Worm (Caenorhabditis elegans) whole organism, L1 larva: ENCODE data around the gene nid-1.

Experiments
- C04F5.9 ChIP-seq: sonication (generic microtip); optimal IDR thresholded peaks from 2 replicates; lab custom pipeline; 2016; ENCODE audit warnings: missing genetic modification characterization, missing compliant biosample characterization
- C34B4.2 ChIP-seq: sonication (generic microtip); optimal IDR thresholded peaks from 2 replicates; lab custom pipeline; 2017; ENCODE audit warnings: mild to moderate bottlenecking, missing genetic modification characterization, missing compliant biosample characterization
- aly-2 ChIP-seq: fragments of 150-350 bp; optimal IDR thresholded peaks from 2 replicates; lab custom pipeline; 2014; ENCODE audit warnings: missing biosample characterization, missing genetic modification characterization
- blmp-1 ChIP-seq: fragments of 150-350 bp; optimal IDR thresholded peaks from 2 replicates; lab custom pipeline; 2014; ENCODE audit warnings: missing biosample characterization, missing genetic modification characterization
- ceh-90 ChIP-seq: sonication (generic microtip); optimal IDR thresholded peaks from 2 replicates; lab custom pipeline; 2016; ENCODE audit warnings: missing genetic modification characterization, missing compliant biosample characterization
- dsc-1 ChIP-seq: sonication (generic microtip); optimal IDR thresholded peaks from 2 replicates; lab custom pipeline; 2016; ENCODE audit warnings: mild to moderate bottlenecking, missing genetic modification characterization, missing compliant biosample characterization
- efl-1 ChIP-seq, 4 experiments: fragments of 150-350 bp; optimal IDR thresholded peaks in 3 of 4; peaks in 1 of 4; 1 replicate in 1 of 4; 2 replicates in 3 of 4; lab custom pipeline; 2014; ENCODE audit warnings: missing biosample characterization in 2 of 4, missing genetic modification characterization in 2 of 4, missing genetic modification reagents in 2 of 4
- efl-3 ChIP-seq: fragments of 200-800 bp; sonication (Bioruptor generic); optimal IDR thresholded peaks from 2 replicates; lab custom pipeline; 2018; ENCODE audit warnings: mild to moderate bottlenecking, missing genetic modification characterization, missing compliant biosample characterization
- egl-13 ChIP-seq: sonication (generic microtip); optimal IDR thresholded peaks from 2 replicates; lab custom pipeline; 2016; ENCODE audit warnings: missing genotype, missing genetic modification reagents, missing genetic modification characterization, missing compliant biosample characterization
- elt-3 ChIP-seq, 6 experiments: fragments of 150-350 bp in 1 of 6; sonication (generic microtip); optimal IDR thresholded peaks; 2 replicates each; lab custom pipeline; 2017 to 2018; ENCODE audit warnings: missing biosample characterization in 6 of 6, missing genetic modification characterization in 6 of 6, inconsistent platforms in 1 of 6
- ets-5 ChIP-seq: fragments of 200-800 bp; sonication (Bioruptor generic); IDR thresholded peaks from 2 replicates; pipeline ENCODE4 v1.3.6; 2022; ENCODE audit warnings: missing genetic modification characterization, missing compliant biosample characterization
- fos-1 ChIP-seq: fragments of 150-350 bp; optimal IDR thresholded peaks from 2 replicates; lab custom pipeline; 2014; ENCODE audit warnings: missing biosample characterization, missing genetic modification characterization
- hlh-17 ChIP-seq: fragments of 200-800 bp; sonication (Bioruptor generic); optimal IDR thresholded peaks from 2 replicates; lab custom pipeline; 2018; ENCODE audit warnings: missing genetic modification characterization, mild to moderate bottlenecking, missing compliant biosample characterization, moderate library complexity, borderline replicate concordance
- isw-1 ChIP-seq: fragments of 200-800 bp; sonication (Bioruptor generic); IDR thresholded peaks from 2 replicates; pipeline ENCODE4 v1.3.6; 2022; ENCODE audit warnings: missing genetic modification characterization, missing compliant biosample characterization
- jun-1 ChIP-seq: fragments of 150-350 bp; optimal IDR thresholded peaks from 2 replicates; lab custom pipeline; 2014; ENCODE audit warnings: missing biosample characterization, missing genetic modification reagents, missing genetic modification characterization
- lin-13 ChIP-seq: fragments of 150-350 bp; optimal IDR thresholded peaks from 2 replicates; lab custom pipeline; 2014; ENCODE audit warnings: missing biosample characterization, missing genetic modification reagents, missing genetic modification characterization
- lin-14 ChIP-seq: fragments of 200-800 bp; sonication (Bioruptor generic); optimal IDR thresholded peaks from 2 replicates; lab custom pipeline; 2018; ENCODE audit warnings: mild to moderate bottlenecking, missing genetic modification characterization, moderate library complexity, missing compliant biosample characterization
- lin-15B ChIP-seq: fragments of 150-350 bp; sonication (generic microtip); optimal IDR thresholded peaks from 3 replicates; lab custom pipeline; 2014; ENCODE audit warnings: missing biosample characterization, missing genetic modification characterization
- lin-39 ChIP-seq: fragments of 150-350 bp; optimal IDR thresholded peaks from 2 replicates; lab custom pipeline; 2014; ENCODE audit warnings: missing biosample characterization, missing genetic modification reagents, missing genetic modification characterization
- lsy-2 ChIP-seq, 2 experiments: fragments of 150-350 bp; optimal IDR thresholded peaks; 2 replicates each; lab custom pipeline; 2014; ENCODE audit warnings: missing biosample characterization in 2 of 2, missing genetic modification characterization in 2 of 2
- mab-9 ChIP-seq: fragments of 200-800 bp; sonication (Bioruptor generic); IDR thresholded peaks from 2 replicates; pipeline ENCODE4 v1.3.6; 2022; ENCODE audit warnings: missing genetic modification reagents, missing genetic modification characterization, missing compliant biosample characterization
- mef-2 ChIP-seq: fragments of 150-350 bp; optimal IDR thresholded peaks from 2 replicates; lab custom pipeline; 2014; ENCODE audit warnings: missing biosample characterization, missing genetic modification characterization
- mep-1 ChIP-seq: fragments of 150-350 bp; optimal IDR thresholded peaks from 2 replicates; lab custom pipeline; 2014; ENCODE audit warnings: missing biosample characterization, missing genetic modification characterization
- nhr-28 ChIP-seq: fragments of 150-350 bp; optimal IDR thresholded peaks from 2 replicates; lab custom pipeline; 2014; ENCODE audit warnings: missing biosample characterization, missing genetic modification characterization
- nhr-47 ChIP-seq: sonication (generic microtip); optimal IDR thresholded peaks from 2 replicates; lab custom pipeline; 2016; ENCODE audit warnings: mild to moderate bottlenecking, missing genetic modification characterization, moderate library complexity, missing compliant biosample characterization
- nhr-71 ChIP-seq: sonication (generic microtip); optimal IDR thresholded peaks from 2 replicates; lab custom pipeline; 2016; ENCODE audit warnings: mild to moderate bottlenecking, missing genetic modification characterization, moderate library complexity, missing compliant biosample characterization
- nhr-76 ChIP-seq: sonication (generic microtip); optimal IDR thresholded peaks from 2 replicates; lab custom pipeline; 2017; ENCODE audit warnings: missing biosample characterization, missing genetic modification characterization
- nhr-77 ChIP-seq: fragments of 150-350 bp; optimal IDR thresholded peaks from 2 replicates; lab custom pipeline; 2014; ENCODE audit warnings: missing biosample characterization, missing genetic modification characterization
- nhr-84 ChIP-seq: sonication (generic microtip); optimal IDR thresholded peaks from 2 replicates; lab custom pipeline; 2017; ENCODE audit warnings: missing biosample characterization, missing genetic modification characterization
- pqm-1 ChIP-seq: sonication (generic microtip); optimal IDR thresholded peaks from 3 replicates; lab custom pipeline; 2017; ENCODE audit warnings: missing biosample characterization, missing genetic modification characterization
- rnt-1 ChIP-seq: sonication (generic microtip); optimal IDR thresholded peaks from 2 replicates; lab custom pipeline; 2016; ENCODE audit warnings: mild to moderate bottlenecking, missing genetic modification characterization, moderate library complexity, missing compliant biosample characterization
- snpc-4 ChIP-seq: fragments of 150-350 bp; optimal IDR thresholded peaks from 2 replicates; lab custom pipeline; 2014; ENCODE audit warnings: missing biosample characterization, missing genetic modification characterization
- sptf-1 ChIP-seq: fragments of 150-350 bp; optimal IDR thresholded peaks from 2 replicates; lab custom pipeline; 2014; ENCODE audit warnings: missing biosample characterization, missing genetic modification characterization
- sup-37 ChIP-seq: fragments of 200-800 bp; sonication (Bioruptor generic); optimal IDR thresholded peaks from 2 replicates; lab custom pipeline; 2018; ENCODE audit warnings: mild to moderate bottlenecking, missing genetic modification characterization, missing compliant biosample characterization
- tbx-2 ChIP-seq: sonication (generic microtip); optimal IDR thresholded peaks from 2 replicates; lab custom pipeline; 2016; ENCODE audit warnings: missing genetic modification characterization, missing compliant biosample characterization
- unc-86 ChIP-seq: sonication (generic microtip); optimal IDR thresholded peaks from 2 replicates; lab custom pipeline; 2016; ENCODE audit warnings: missing genetic modification characterization, missing compliant biosample characterization

nid-1 gene

ce11 chrV:12879349-12879748, 30.6 kb upstream of the nid-1 start:
- TF ChIP-seq blmp-1 (tag; lab: Kevin White, UChicago): peak; percentile 51
- TF ChIP-seq nhr-28: no peak

- TF ChIP-seq hlh-17 (GFP tag; lab: Kevin White, UChicago): no peak
- TF ChIP-seq efl-1 (optimal IDR thresholded peaks at IDR 0.05; lab: Kevin White, UChicago): no peak
- TF ChIP-seq efl-1 (GFP tag; optimal IDR thresholded peaks at IDR 0.05 in 1 of 2; lab: Kevin White, UChicago): peak in 1 of 2 experiments; percentile 85
These were observed 28.5 kb upstream of the nid-1 start for ce11 chrV:12881396-12881795.

- no peak for TF ChIP-seq ets-5 (GFP tag; lab: Robert Waterston, UW)
- no peak for TF ChIP-seq efl-1 (optimal IDR thresholded peaks at IDR 0.05; lab: Kevin White, UChicago)
- TF ChIP-seq efl-1 (GFP tag; optimal IDR thresholded peaks at IDR 0.05 in 1 of 2; lab: Kevin White, UChicago): peak in 1 of 2 experiments; percentile 63
These were observed 27.5 kb upstream of the nid-1 start for ce11 chrV:12882370-12882769.

- TF ChIP-seq nhr-77 (no peak), mef-2 (tag; lab: Kevin White, UChicago) (no peak), aly-2 (tag; lab: Kevin White, UChicago) (no peak), hlh-17 (GFP tag; lab: Kevin White, UChicago) (no peak), mep-1 (tag; lab: Kevin White, UChicago) (no peak), C04F5.9 (no peak), sptf-1 (tag; lab: Kevin White, UChicago) (no peak), lsy-2 (tag; optimal IDR thresholded peaks at IDR 0.05; lab: Kevin White, UChicago) (no peak), nhr-76 (tag; lab: Kevin White, UChicago) (no peak), mab-9 (GFP tag; lab: Robert Waterston, UW) (no peak), elt-3 (tag; optimal IDR thresholded peaks at IDR 0.05; lab: Kevin White, UChicago) (no peak), unc-86 (no peak), lin-39 (tag; lab: Kevin White, UChicago) (no peak), pqm-1 (no peak), egl-13 (tag; lab: Kevin White, UChicago) (no peak), lin-15B (tag; lab: Kevin White, UChicago) (no peak), ceh-90 (no peak)
These were observed 24.0 kb upstream of the nid-1 start, which contains the start of gene glb-24 for ce11 chrV:12885860-12886259. glb-24 (minus strand) TSS chrV:12885960.

ce11 chrV:12895772-12896171, 14.1 kb upstream of the nid-1 start, which contains the start of gene ttbk-7:
ttbk-7 (minus strand) TSS chrV:12895872.
- TF ChIP-seq nhr-28: no peak
- TF ChIP-seq dsc-1: peak; percentile 57
- TF ChIP-seq sup-37 (GFP tag; lab: Kevin White, UChicago): no peak
- TF ChIP-seq efl-3 (GFP tag; lab: Kevin White, UChicago): no peak
- TF ChIP-seq nhr-84 (tag; lab: Kevin White, UChicago): no peak
- TF ChIP-seq, all 84 proteins: peak for 1

- peak; percentile 55 for TF ChIP-seq rnt-1
- TF ChIP-seq snpc-4: no peak
- TF ChIP-seq nhr-71 (tag; lab: Kevin White, UChicago): peak; percentile 24
- TF ChIP-seq C34B4.2 (tag; lab: Kevin White, UChicago): no peak
- peak; percentile 20 for TF ChIP-seq dsc-1
- peak; percentile 9 for TF ChIP-seq lin-14 (GFP tag; lab: Kevin White, UChicago)
- TF ChIP-seq tbx-2 (tag; lab: Kevin White, UChicago): no peak
- TF ChIP-seq jun-1: no peak
- TF ChIP-seq isw-1 (GFP tag; lab: Robert Waterston, UW): no peak
- TF ChIP-seq lin-13 (GFP tag; lab: Kevin White, UChicago): no peak
- no peak for TF ChIP-seq nhr-47
- no peak for TF ChIP-seq fos-1 (tag; lab: Kevin White, UChicago)
These were observed 13.1 kb upstream of the nid-1 start for ce11 chrV:12896850-12897249.
